Fruit fly (Drosophila melanogaster) whole organism, embryonic: ENCODE measurements around the gene Rab3-GEF.

Source experiments
- CG10147 ChIP-seq: fragments of 200-800 bp; sonication (Bioruptor generic); optimal IDR thresholded peaks from 2 replicates; lab custom pipeline; 2019; ENCODE audit warnings: missing biosample characterization, mild to moderate bottlenecking, missing genetic modification characterization, moderate library complexity
- CG10565 ChIP-seq: fragments of 200-800 bp; sonication (Bioruptor generic); optimal IDR thresholded peaks from 3 replicates; lab custom pipeline; 2016; ENCODE audit warnings: missing biosample characterization, mild to moderate bottlenecking, missing genetic modification characterization
- CG11504 ChIP-seq: fragments of 200-800 bp; sonication (Bioruptor generic); optimal IDR thresholded peaks from 3 replicates; lab custom pipeline; 2019; ENCODE audit warnings: missing biosample characterization, mild to moderate bottlenecking, missing genetic modification characterization, moderate library complexity
- CG13624 ChIP-seq: fragments of 200-800 bp; sonication (Bioruptor generic); optimal IDR thresholded peaks from 2 replicates; lab custom pipeline; 2016; ENCODE audit warnings: missing biosample characterization, missing genetic modification characterization
- CG14965 ChIP-seq: fragments of 200-800 bp; sonication (Bioruptor generic); optimal IDR thresholded peaks from 2 replicates; lab custom pipeline; 2016; ENCODE audit warnings: missing biosample characterization, missing genetic modification characterization, borderline replicate concordance
- CG1529 ChIP-seq: fragments of 200-800 bp; sonication (Bioruptor generic); optimal IDR thresholded peaks from 3 replicates; lab custom pipeline; 2018; ENCODE audit warnings: missing biosample characterization, missing genetic modification characterization
- CG17802 ChIP-seq: fragments of 200-800 bp; sonication (Bioruptor generic); optimal IDR thresholded peaks from 2 replicates; lab custom pipeline; 2018; ENCODE audit warnings: missing biosample characterization, mild to moderate bottlenecking, missing genetic modification characterization, moderate library complexity
- CG18599 ChIP-seq: fragments of 200-800 bp; sonication (Bioruptor generic); optimal IDR thresholded peaks from 3 replicates; lab custom pipeline; 2017; ENCODE audit warnings: missing biosample characterization, missing genetic modification characterization, mild to moderate bottlenecking, moderate library complexity, missing genetic modification reagents
- CG2712 ChIP-seq: fragments of 200-800 bp; optimal IDR thresholded peaks from 3 replicates; lab custom pipeline; 2019; ENCODE audit warnings: missing biosample characterization, mild to moderate bottlenecking, missing genetic modification characterization, moderate library complexity
- CG3281 ChIP-seq: fragments of 200-800 bp; sonication (Bioruptor generic); optimal IDR thresholded peaks from 3 replicates; lab custom pipeline; 2017; ENCODE audit warnings: missing biosample characterization, mild to moderate bottlenecking, missing genetic modification characterization
- CG3838 ChIP-seq: fragments of 200-800 bp; sonication (Bioruptor generic); optimal IDR thresholded peaks from 3 replicates; lab custom pipeline; 2016; ENCODE audit warnings: missing biosample characterization, missing genetic modification characterization
- CG43689 ChIP-seq: fragments of 200-800 bp; sonication (Bioruptor generic); IDR thresholded peaks from 2 replicates; pipeline ENCODE4 v1.3.6; 2022; ENCODE audit warnings: missing biosample characterization, missing genetic modification characterization
- CG5953 ChIP-seq: fragments of 200-800 bp; sonication (Bioruptor generic); IDR thresholded peaks from 2 replicates; pipeline ENCODE4 v1.3.6; 2022; ENCODE audit warnings: missing biosample characterization, missing genetic modification characterization
- CG6813 ChIP-seq: fragments of 200-800 bp; sonication (Bioruptor generic); optimal IDR thresholded peaks from 2 replicates; lab custom pipeline; 2017; ENCODE audit warnings: missing biosample characterization, missing genetic modification characterization, mild to moderate bottlenecking, moderate library complexity, missing genetic modification reagents
- CG7556 ChIP-seq: fragments of 200-800 bp; sonication (Bioruptor generic); optimal IDR thresholded peaks from 2 replicates; lab custom pipeline; 2017; ENCODE audit warnings: missing biosample characterization, mild to moderate bottlenecking, missing genetic modification characterization
- CkIIα-i1 ChIP-seq: fragments of 200-800 bp; sonication (Bioruptor generic); IDR thresholded peaks from 2 replicates; pipeline ENCODE4 v1.3.6; 2022; ENCODE audit warnings: missing biosample characterization, missing genetic modification characterization
- Dad ChIP-seq: fragments of 200-800 bp; sonication (Bioruptor generic); optimal IDR thresholded peaks from 3 replicates; lab custom pipeline; 2016; ENCODE audit warnings: missing biosample characterization, missing genetic modification characterization
- Dek ChIP-seq: fragments of 200-800 bp; sonication (Bioruptor generic); optimal IDR thresholded peaks from 3 replicates; lab custom pipeline; 2019; ENCODE audit warnings: missing biosample characterization, mild to moderate bottlenecking, missing genetic modification characterization, moderate library complexity
- Ets97D ChIP-seq: fragments of 200-800 bp; sonication (Bioruptor generic); optimal IDR thresholded peaks from 3 replicates; lab custom pipeline; 2016; ENCODE audit warnings: missing biosample characterization, missing genetic modification characterization
- Hr39 ChIP-seq: fragments of >200 bp; optimal IDR thresholded peaks from 2 replicates; lab custom pipeline; 2017
- MESR4 ChIP-seq: fragments of 200-800 bp; sonication (Bioruptor generic); optimal IDR thresholded peaks from 2 replicates; lab custom pipeline; 2018; ENCODE audit warnings: missing biosample characterization, mild to moderate bottlenecking, missing genetic modification characterization, moderate library complexity
- Mrtf ChIP-seq: fragments of 200-800 bp; sonication (Bioruptor generic); IDR thresholded peaks from 3 replicates; pipeline ENCODE4 v1.3.6; 2022; ENCODE audit warnings: missing biosample characterization, missing genetic modification characterization
- NFAT ChIP-seq: fragments of 200-800 bp; sonication (Bioruptor generic); IDR thresholded peaks from 2 replicates; pipeline ENCODE4 v1.3.6; 2022; ENCODE audit warnings: missing biosample characterization, missing genetic modification characterization
- Rfx ChIP-seq: fragments of 200-800 bp; sonication (Bioruptor generic); IDR thresholded peaks from 2 replicates; pipeline ENCODE4 v1.3.6; 2022; ENCODE audit warnings: missing biosample characterization, missing genetic modification characterization
- Trl ChIP-seq, 3 experiments: fragments of >200 bp in 2 of 3; fragments of 200-800 bp in 1 of 3; sonication (Bioruptor generic) in 1 of 3; optimal IDR thresholded peaks; 2 replicates in 1 of 3; 3 replicates in 2 of 3; lab custom pipeline; 2016 to 2017; ENCODE audit warnings: missing biosample characterization in 1 of 3, missing genetic modification characterization in 1 of 3
- ara ChIP-seq: fragments of 200-800 bp; sonication (Bioruptor generic); IDR thresholded peaks from 2 replicates; pipeline ENCODE4 v1.3.6; 2022; ENCODE audit warnings: missing biosample characterization, missing genetic modification characterization
- bigmax ChIP-seq: fragments of 200-800 bp; sonication (Bioruptor generic); optimal IDR thresholded peaks from 2 replicates; lab custom pipeline; 2018; ENCODE audit warnings: missing biosample characterization, mild to moderate bottlenecking, missing genetic modification characterization
- caup ChIP-seq: fragments of 200-800 bp; sonication (Bioruptor generic); optimal IDR thresholded peaks from 3 replicates; lab custom pipeline; 2017; ENCODE audit warnings: missing biosample characterization, mild to moderate bottlenecking, missing genetic modification characterization, moderate library complexity; ENCODE audit not compliant: severe bottlenecking
- dati ChIP-seq: fragments of 200-800 bp; sonication (Bioruptor generic); IDR thresholded peaks from 2 replicates; pipeline ENCODE4 v1.3.6; 2022; ENCODE audit warnings: missing biosample characterization, missing genetic modification characterization
- disco-r ChIP-seq: fragments of 200-800 bp; sonication (Bioruptor generic); optimal IDR thresholded peaks from 2 replicates; lab custom pipeline; 2016; ENCODE audit warnings: missing biosample characterization, missing genetic modification characterization
- fd102C ChIP-seq: fragments of 200-800 bp; sonication (Bioruptor generic); optimal IDR thresholded peaks from 2 replicates; lab custom pipeline; 2018; ENCODE audit warnings: missing biosample characterization, mild to moderate bottlenecking, missing genetic modification characterization, moderate library complexity
- grau ChIP-seq: fragments of 200-800 bp; optimal IDR thresholded peaks from 3 replicates; lab custom pipeline; 2019; ENCODE audit warnings: missing biosample characterization, mild to moderate bottlenecking, missing genetic modification characterization, moderate library complexity
- h ChIP-seq: fragments of >200 bp; optimal IDR thresholded peaks from 2 replicates; lab custom pipeline; 2017
- her ChIP-seq: fragments of 200-800 bp; sonication (Bioruptor generic); optimal IDR thresholded peaks from 2 replicates; lab custom pipeline; 2016; ENCODE audit warnings: missing biosample characterization, missing genetic modification characterization
- jumu ChIP-seq: fragments of 200-800 bp; sonication (Bioruptor generic); optimal IDR thresholded peaks from 3 replicates; lab custom pipeline; 2016; ENCODE audit warnings: missing biosample characterization, missing genetic modification characterization
- knrl ChIP-seq: fragments of 200-800 bp; sonication (Bioruptor generic); IDR thresholded peaks from 3 replicates; pipeline ENCODE4 v1.3.6; 2022; ENCODE audit warnings: missing biosample characterization, missing genetic modification characterization; ENCODE audit not compliant: partially characterized antibody
- lilli ChIP-seq: fragments of 200-800 bp; sonication (Bioruptor generic); optimal IDR thresholded peaks from 3 replicates; lab custom pipeline; 2016; ENCODE audit warnings: missing biosample characterization, missing genetic modification characterization
- mam ChIP-seq: fragments of 200-800 bp; sonication (Bioruptor generic); optimal IDR thresholded peaks from 3 replicates; lab custom pipeline; 2016; ENCODE audit warnings: missing biosample characterization, missing genetic modification characterization
- mirr ChIP-seq: fragments of 200-800 bp; sonication (Bioruptor generic); optimal IDR thresholded peaks from 3 replicates; lab custom pipeline; 2018; ENCODE audit warnings: missing biosample characterization, mild to moderate bottlenecking, missing genetic modification characterization
- mld ChIP-seq: fragments of 200-800 bp; sonication (Bioruptor generic); IDR thresholded peaks from 3 replicates; pipeline ENCODE4 v1.3.6; 2022; ENCODE audit warnings: missing biosample characterization, missing genetic modification characterization; ENCODE audit not compliant: partially characterized antibody
- nerfin-1 ChIP-seq: fragments of 200-800 bp; sonication (Bioruptor generic); optimal IDR thresholded peaks from 3 replicates; lab custom pipeline; 2019; ENCODE audit warnings: missing biosample characterization, mild to moderate bottlenecking, missing genetic modification characterization, moderate library complexity
- nerfin-2 ChIP-seq: fragments of 200-800 bp; sonication (Bioruptor generic); IDR thresholded peaks from 2 replicates; pipeline ENCODE4 v1.3.6; 2022; ENCODE audit warnings: missing biosample characterization, missing genetic modification characterization; ENCODE audit not compliant: partially characterized antibody
- org-1 ChIP-seq: fragments of 200-800 bp; sonication (Bioruptor generic); optimal IDR thresholded peaks from 2 replicates; lab custom pipeline; 2017; ENCODE audit warnings: missing biosample characterization, missing genetic modification characterization
- pzg ChIP-seq: fragments of 200-800 bp; sonication (Bioruptor generic); optimal IDR thresholded peaks from 3 replicates; lab custom pipeline; 2018; ENCODE audit warnings: missing biosample characterization, mild to moderate bottlenecking, missing genetic modification characterization, moderate library complexity
- tio ChIP-seq: fragments of 200-800 bp; sonication (Bioruptor generic); optimal IDR thresholded peaks from 2 replicates; lab custom pipeline; 2017; ENCODE audit warnings: missing biosample characterization, missing genetic modification characterization, inconsistent platforms
- tll ChIP-seq, 2 experiments: fragments of 200-800 bp in 1 of 2; fragments of >200 bp in 1 of 2; sonication (Bioruptor generic) in 1 of 2; optimal IDR thresholded peaks; 2 replicates each; lab custom pipeline; 2017 to 2019; ENCODE audit warnings: missing biosample characterization in 2 of 2, missing genetic modification characterization in 2 of 2, mild to moderate bottlenecking in 1 of 2, moderate library complexity in 1 of 2
- ttk ChIP-seq: fragments of 200-800 bp; sonication (Bioruptor generic); IDR thresholded peaks from 2 replicates; pipeline ENCODE4 v2.1.2; 2022; ENCODE audit warnings: missing biosample characterization, missing genetic modification characterization
- tup ChIP-seq: fragments of 200-800 bp; sonication (Bioruptor generic); optimal IDR thresholded peaks from 2 replicates; lab custom pipeline; 2016; ENCODE audit warnings: missing biosample characterization, mild to moderate bottlenecking, missing genetic modification characterization, moderate library complexity
- wor ChIP-seq: fragments of 200-800 bp; sonication (Bioruptor generic); IDR thresholded peaks from 2 replicates; pipeline ENCODE4 v1.3.6; 2022; ENCODE audit warnings: missing biosample characterization, missing genetic modification characterization

The Rab3-GEF gene

DNA sequence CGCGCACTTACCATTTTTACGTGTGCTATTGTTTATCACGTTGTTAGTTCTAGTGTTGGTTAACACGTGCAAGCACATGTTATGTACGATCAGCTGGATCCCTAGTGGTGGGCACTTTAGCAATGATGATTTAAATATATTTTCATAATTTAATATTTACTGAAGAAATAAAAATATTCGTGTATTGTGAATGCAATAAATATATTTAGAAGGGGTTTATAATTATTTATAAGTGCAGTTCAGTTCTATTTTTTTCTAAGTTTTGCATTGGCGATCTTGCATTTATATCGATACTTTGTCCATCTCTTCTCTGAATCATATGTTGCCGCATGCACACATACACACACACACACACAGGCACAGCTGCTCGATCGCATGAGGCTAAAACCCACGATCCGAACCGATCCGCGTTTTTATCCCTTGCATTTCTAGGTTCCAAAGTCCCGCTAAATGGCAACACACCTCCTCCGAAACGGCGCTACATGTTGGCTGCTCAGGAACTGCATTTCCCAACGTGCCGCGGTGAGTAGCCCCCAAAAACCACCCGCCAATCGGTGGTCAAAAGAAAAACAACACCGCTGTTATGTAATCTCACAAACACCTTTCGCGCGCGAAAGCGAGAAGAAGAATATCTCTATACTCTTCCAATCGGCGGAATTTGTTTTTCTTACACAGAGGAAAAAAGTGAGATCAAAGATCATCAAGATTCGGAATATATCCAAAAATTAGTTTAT is 3.5 kb upstream of the Rab3-GEF start, which contains the start of the genes CG15027 and Dbct (continued):
- no peak for TF ChIP-seq disco-r (GFP tag; lab: Kevin White, UChicago)
- TF ChIP-seq grau = peak; percentile 73
- peak; percentile 46 for TF ChIP-seq ttk (GFP tag; lab: Robert Waterston, UW)
- TF ChIP-seq fd102C (GFP tag; lab: Kevin White, UChicago) = no peak
- peak; percentile 22; the same call in 1 of the 2 replicates for TF ChIP-seq NFAT (GFP tag; lab: Robert Waterston, UW)
- peak; percentile 34 for TF ChIP-seq pzg (GFP tag; lab: Kevin White, UChicago)
- TF ChIP-seq CG14965 (GFP tag; lab: Kevin White, UChicago) = no peak
- no peak for TF ChIP-seq CG13624 (GFP tag; lab: Kevin White, UChicago)
- no peak for TF ChIP-seq jumu (GFP tag; lab: Kevin White, UChicago)
- no peak for TF ChIP-seq h (lab: Kevin White, UChicago)
- TF ChIP-seq her (GFP tag; lab: Kevin White, UChicago) = no peak
- no peak for TF ChIP-seq Hr39 (lab: Kevin White, UChicago)
- peak; percentile 76 for TF ChIP-seq CG2712 (tag; lab: Kevin White, UChicago)
- TF ChIP-seq CG3281 (GFP tag; lab: Kevin White, UChicago) = peak; percentile 35
- 0 out of 3 replicates have a peak, but pooled peaks have one; percentile 5 for TF ChIP-seq Mrtf
- peak; percentile 28 for TF ChIP-seq org-1 (GFP tag; lab: Kevin White, UChicago)
- TF ChIP-seq mam (GFP tag; lab: Kevin White, UChicago) = peak; percentile 5
- TF ChIP-seq CG17802 (tag; lab: Kevin White, UChicago) = no peak
- TF ChIP-seq CG10565 (GFP tag; lab: Kevin White, UChicago) = no peak
- peak; percentile 56; the same call in 1 of the 2 replicates for TF ChIP-seq ara (GFP tag; lab: Robert Waterston, UW)
- peak; percentile 4 for TF ChIP-seq caup
- no peak for TF ChIP-seq tup (GFP tag; lab: Kevin White, UChicago)
- no peak for TF ChIP-seq CG5953 (GFP tag; lab: Robert Waterston, UW)
- TF ChIP-seq Dad (GFP tag; lab: Kevin White, UChicago) = no peak
- peak; percentile 81 for TF ChIP-seq knrl (GFP tag; lab: Robert Waterston, UW)
- TF ChIP-seq mld = 0 out of 3 replicates have a peak, but pooled peaks have one; percentile 49
- TF ChIP-seq CG3838 (GFP tag; lab: Kevin White, UChicago) = no peak
- peak; percentile 53 for TF ChIP-seq CG18599 (GFP tag; lab: Kevin White, UChicago)
- no peak for TF ChIP-seq bigmax (GFP tag; lab: Kevin White, UChicago)
- TF ChIP-seq Dek (tag; lab: Kevin White, UChicago) = peak; percentile 46
- TF ChIP-seq lilli = peak; percentile 60
- peak; percentile 40 for TF ChIP-seq nerfin-1 (tag; lab: Kevin White, UChicago)
- TF ChIP-seq CG43689 (GFP tag; lab: Robert Waterston, UW) = no peak
- TF ChIP-seq Rfx (GFP tag; lab: Robert Waterston, UW) = peak; percentile 72
- no peak for TF ChIP-seq mirr (GFP tag; lab: Kevin White, UChicago)
- no peak for TF ChIP-seq tll (GFP tag; optimal IDR thresholded peaks at IDR 0.05; lab: Kevin White, UChicago)
- TF ChIP-seq nerfin-2 (GFP tag; lab: Robert Waterston, UW) = no peak
- TF ChIP-seq dati = no peak
- no peak for TF ChIP-seq Ets97D (GFP tag; lab: Kevin White, UChicago)
- no peak for TF ChIP-seq Trl (optimal IDR thresholded peaks at IDR 0.05; lab: Kevin White, UChicago)
- no peak for TF ChIP-seq Trl (GFP tag; optimal IDR thresholded peaks at IDR 0.05; lab: Kevin White, UChicago)
- TF ChIP-seq CkIIα-i1 (GFP tag; lab: Robert Waterston, UW) = no peak
- peak; percentile 74 for TF ChIP-seq MESR4 (GFP tag; lab: Kevin White, UChicago)
- TF ChIP-seq tio (GFP tag; lab: Kevin White, UChicago) = peak; percentile 24
- peak; percentile 49; the same call in 1 of the 2 replicates for TF ChIP-seq wor
- peak; percentile 70 for TF ChIP-seq CG11504 (tag; lab: Kevin White, UChicago)
- peak; percentile 43 for TF ChIP-seq CG7556 (GFP tag; lab: Kevin White, UChicago)
- peak; percentile 55 for TF ChIP-seq CG10147
- no peak for TF ChIP-seq CG6813
- peak; percentile 24 for TF ChIP-seq CG1529 (GFP tag; lab: Kevin White, UChicago)
